Worm (Caenorhabditis elegans) whole organism, L2 larva: ENCODE results near the gene rabr-2.

Experiments used
- C34F6.9 ChIP-seq: fragments of 150-350 bp; optimal IDR thresholded peaks from 2 replicates; lab custom pipeline; 2014; ENCODE audit warnings: missing biosample characterization, missing genetic modification characterization
- elt-3 ChIP-seq: sonication (generic microtip); optimal IDR thresholded peaks from 2 replicates; lab custom pipeline; 2017; ENCODE audit warnings: missing biosample characterization, missing genetic modification characterization
- lin-13 ChIP-seq: fragments of 150-350 bp; optimal IDR thresholded peaks from 2 replicates; lab custom pipeline; 2014; ENCODE audit warnings: missing biosample characterization, missing genetic modification reagents, missing genetic modification characterization
- ztf-4 ChIP-seq: fragments of 150-350 bp; optimal IDR thresholded peaks from 2 replicates; lab custom pipeline; 2014; ENCODE audit warnings: missing biosample characterization, missing genetic modification characterization

DNA sequence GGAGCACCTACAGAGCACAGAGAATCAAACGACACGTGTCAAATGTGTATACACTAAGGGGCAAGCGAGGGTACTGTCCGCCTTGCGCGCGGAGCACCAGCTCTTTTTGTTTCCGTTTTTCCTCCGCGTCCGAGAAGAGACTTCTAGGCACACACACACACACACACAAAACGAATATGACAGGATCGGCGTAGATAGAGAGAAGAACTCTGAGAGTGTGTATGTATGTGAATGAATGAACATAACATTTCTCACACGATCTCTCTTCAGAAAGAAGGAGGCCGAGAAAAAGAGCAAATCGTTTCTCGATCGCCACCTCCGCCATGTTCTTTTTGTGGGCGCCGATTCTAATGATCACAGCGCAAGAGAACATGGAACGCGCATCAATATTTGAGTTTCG, 7.5 kb upstream of the rabr-2 start, which contains the start of gene nas-6:
- TF ChIP-seq ztf-4 (tag; lab: Kevin White, UChicago), result no peak
- no peak for TF ChIP-seq lin-13 (GFP tag; lab: Kevin White, UChicago)
- no peak for TF ChIP-seq C34F6.9 (tag; lab: Kevin White, UChicago)
- no peak for TF ChIP-seq elt-3 (tag; lab: Kevin White, UChicago)
